Worm (Caenorhabditis elegans) whole organism, L3 larva: ENCODE results near the gene C45B11.2.

ENCODE experiments used
- R02D3.7 ChIP-seq: fragments of 150-350 bp; optimal IDR thresholded peaks from 2 replicates; lab custom pipeline; 2014; ENCODE audit warnings: missing biosample characterization, missing genetic modification characterization
- ZK546.5 ChIP-seq: sonication (generic microtip); optimal IDR thresholded peaks from 2 replicates; lab custom pipeline; 2017; ENCODE audit warnings: missing biosample characterization, missing genetic modification characterization
- aly-2 ChIP-seq: fragments of 150-350 bp; optimal IDR thresholded peaks from 2 replicates; lab custom pipeline; 2014; ENCODE audit warnings: missing biosample characterization, missing genetic modification characterization
- ceh-16 ChIP-seq: sonication (generic microtip); optimal IDR thresholded peaks from 2 replicates; lab custom pipeline; 2017; ENCODE audit warnings: missing biosample characterization, missing genetic modification characterization
- ceh-82 ChIP-seq: fragments of 150-350 bp; optimal IDR thresholded peaks from 2 replicates; lab custom pipeline; 2014; ENCODE audit warnings: missing biosample characterization, missing genetic modification characterization
- daf-12 ChIP-seq: fragments of 150-350 bp; optimal IDR thresholded peaks from 2 replicates; lab custom pipeline; 2014; ENCODE audit warnings: missing biosample characterization, missing genetic modification reagents, missing genetic modification characterization
- egl-5 ChIP-seq: fragments of 150-350 bp; optimal IDR thresholded peaks from 2 replicates; lab custom pipeline; 2017; ENCODE audit warnings: missing biosample characterization, missing genetic modification reagents, missing genetic modification characterization, inconsistent platforms
- elt-1 ChIP-seq: fragments of 150-350 bp; optimal IDR thresholded peaks from 2 replicates; lab custom pipeline; 2014; ENCODE audit warnings: missing biosample characterization, missing genetic modification characterization
- elt-2 ChIP-seq: sonication (generic microtip); optimal IDR thresholded peaks from 2 replicates; lab custom pipeline; 2016; ENCODE audit warnings: missing genetic modification reagents, mild to moderate bottlenecking, missing genetic modification characterization, missing compliant biosample characterization
- elt-3 ChIP-seq, 3 experiments: fragments of 150-350 bp in 1 of 3; sonication (generic microtip) in 2 of 3; optimal IDR thresholded peaks; 2 replicates in 2 of 3; 4 replicates in 1 of 3; lab custom pipeline; 2014 to 2017; ENCODE audit warnings: missing biosample characterization in 3 of 3, missing genetic modification characterization in 3 of 3
- eor-1 ChIP-seq, 2 experiments: fragments of 150-350 bp; optimal IDR thresholded peaks; 2 replicates each; lab custom pipeline; 2014 to 2018; ENCODE audit warnings: missing biosample characterization in 2 of 2, missing genetic modification characterization in 2 of 2
- fkh-2 ChIP-seq: fragments of 150-350 bp; optimal IDR thresholded peaks from 2 replicates; lab custom pipeline; 2014; ENCODE audit warnings: missing biosample characterization, missing genetic modification reagents, missing genetic modification characterization
- fos-1 ChIP-seq: fragments of 150-350 bp; optimal IDR thresholded peaks from 2 replicates; lab custom pipeline; 2014; ENCODE audit warnings: missing biosample characterization, missing genetic modification characterization
- hmg-11 ChIP-seq: sonication (generic microtip); optimal IDR thresholded peaks from 2 replicates; lab custom pipeline; 2016; ENCODE audit warnings: missing genetic modification characterization, missing compliant biosample characterization
- jun-1 ChIP-seq: fragments of 150-350 bp; optimal IDR thresholded peaks from 2 replicates; lab custom pipeline; 2014; ENCODE audit warnings: missing biosample characterization, missing genetic modification reagents, missing genetic modification characterization
- lin-15B ChIP-seq: fragments of 150-350 bp; optimal IDR thresholded peaks from 2 replicates; lab custom pipeline; 2014; ENCODE audit warnings: missing biosample characterization, missing genetic modification characterization
- mdl-1 ChIP-seq: fragments of 150-350 bp; optimal IDR thresholded peaks from 2 replicates; lab custom pipeline; 2014; ENCODE audit warnings: missing biosample characterization, missing genetic modification characterization
- mml-1 ChIP-seq: fragments of 150-350 bp; sonication (generic microtip); optimal IDR thresholded peaks from 3 replicates; lab custom pipeline; 2014; ENCODE audit warnings: missing biosample characterization, missing genetic modification characterization
- nfya-1 ChIP-seq: sonication (generic microtip); optimal IDR thresholded peaks from 2 replicates; lab custom pipeline; 2017; ENCODE audit warnings: missing genetic modification characterization, mild to moderate bottlenecking, missing compliant biosample characterization, antibody characterized with exemption, moderate library complexity; ENCODE audit not compliant: insufficient read depth
- nhr-11 ChIP-seq: fragments of 150-350 bp; optimal IDR thresholded peaks from 2 replicates; lab custom pipeline; 2014; ENCODE audit warnings: missing biosample characterization, missing genetic modification characterization
- nhr-23 ChIP-seq: fragments of 150-350 bp; optimal IDR thresholded peaks from 2 replicates; lab custom pipeline; 2014; ENCODE audit warnings: missing biosample characterization, missing genetic modification reagents, missing genetic modification characterization
- nhr-237 ChIP-seq: fragments of 150-350 bp; optimal IDR thresholded peaks from 2 replicates; lab custom pipeline; 2014; ENCODE audit warnings: missing biosample characterization, missing genetic modification characterization
- nhr-28 ChIP-seq: fragments of 150-350 bp; optimal IDR thresholded peaks from 2 replicates; lab custom pipeline; 2014; ENCODE audit warnings: missing biosample characterization, missing genetic modification characterization
- nhr-67 ChIP-seq: fragments of 150-350 bp; optimal IDR thresholded peaks from 2 replicates; lab custom pipeline; 2014; ENCODE audit warnings: missing biosample characterization, missing genetic modification characterization
- nhr-76 ChIP-seq: fragments of 150-350 bp; sonication (generic microtip); optimal IDR thresholded peaks from 5 replicates; lab custom pipeline; 2014; ENCODE audit warnings: missing biosample characterization, missing genetic modification characterization
- pha-4 ChIP-seq: fragments of 150-350 bp; optimal IDR thresholded peaks from 2 replicates; lab custom pipeline; 2014; ENCODE audit warnings: missing biosample characterization, missing genetic modification reagents, missing genetic modification characterization
- pqm-1 ChIP-seq: fragments of 150-350 bp; optimal IDR thresholded peaks from 2 replicates; lab custom pipeline; 2017; ENCODE audit warnings: missing biosample characterization, missing genetic modification characterization, inconsistent platforms
- sea-2 ChIP-seq: fragments of 150-350 bp; sonication (generic microtip); optimal IDR thresholded peaks from 4 replicates; lab custom pipeline; 2014; ENCODE audit warnings: missing biosample characterization, missing genetic modification reagents, missing genetic modification characterization
- skn-1 ChIP-seq: fragments of 150-350 bp; optimal IDR thresholded peaks from 2 replicates; lab custom pipeline; 2014; ENCODE audit warnings: missing biosample characterization, missing genetic modification characterization
- tbx-2 ChIP-seq: sonication (generic microtip); optimal IDR thresholded peaks from 2 replicates; lab custom pipeline; 2016; ENCODE audit warnings: mild to moderate bottlenecking, missing genetic modification characterization, missing compliant biosample characterization
- unc-39 ChIP-seq: sonication (generic microtip); optimal IDR thresholded peaks from 4 replicates; lab custom pipeline; 2017; ENCODE audit warnings: missing biosample characterization, missing genetic modification characterization
- zag-1 ChIP-seq: fragments of 150-350 bp; optimal IDR thresholded peaks from 2 replicates; lab custom pipeline; 2014; ENCODE audit warnings: missing biosample characterization, missing genetic modification characterization
- ztf-11 ChIP-seq: fragments of 150-350 bp; optimal IDR thresholded peaks from 2 replicates; lab custom pipeline; 2014; ENCODE audit warnings: missing biosample characterization, missing genetic modification characterization

Gene C45B11.2

ce11 chrV:11013179-11013578 is 29.3 kb upstream of the C45B11.2 start:
- no peak for TF ChIP-seq nhr-76 (tag; lab: Kevin White, UChicago)
- no peak for TF ChIP-seq zag-1 (tag; lab: Kevin White, UChicago)
- no peak for TF ChIP-seq eor-1 (tag; optimal IDR thresholded peaks at IDR 0.05; lab: Kevin White, UChicago)
- no peak for TF ChIP-seq skn-1 (tag; lab: Kevin White, UChicago)
- no peak for TF ChIP-seq elt-3 (tag; optimal IDR thresholded peaks at IDR 0.05; lab: Kevin White, UChicago)
- TF ChIP-seq fkh-2 (tag; lab: Kevin White, UChicago), result no peak
- TF ChIP-seq ceh-82 (tag; lab: Kevin White, UChicago), result no peak
- no peak for TF ChIP-seq nhr-23
- no peak for TF ChIP-seq tbx-2 (tag; lab: Kevin White, UChicago)
- no peak for TF ChIP-seq jun-1 (tag; lab: Kevin White, UChicago)
- TF ChIP-seq egl-5, result no peak
- no peak for TF ChIP-seq elt-2 (tag; lab: Kevin White, UChicago)

ce11 chrV:11014758-11015157 is 27.8 kb upstream of the C45B11.2 start:
- TF ChIP-seq aly-2 (tag; lab: Kevin White, UChicago), result no peak
- TF ChIP-seq ZK546.5 (tag; lab: Kevin White, UChicago), result no peak
- no peak for TF ChIP-seq lin-15B (tag; lab: Kevin White, UChicago)
- no peak for TF ChIP-seq R02D3.7 (tag; lab: Kevin White, UChicago)
- no peak for TF ChIP-seq ztf-11 (tag; lab: Kevin White, UChicago)
- no peak for TF ChIP-seq hmg-11 (tag; lab: Kevin White, UChicago)
- TF ChIP-seq zag-1 (tag; lab: Kevin White, UChicago), result no peak
- TF ChIP-seq, all 47 proteins: peak for 0

- TF ChIP-seq daf-12, result no peak
- no peak for TF ChIP-seq fkh-2 (tag; lab: Kevin White, UChicago)
- no peak for TF ChIP-seq pqm-1 (tag; lab: Kevin White, UChicago)
- no peak for TF ChIP-seq R02D3.7 (tag; lab: Kevin White, UChicago)
- no peak for TF ChIP-seq mml-1 (tag; lab: Kevin White, UChicago)
- TF ChIP-seq nhr-11 (tag; lab: Kevin White, UChicago), result no peak
- no peak for TF ChIP-seq unc-39 (tag; lab: Kevin White, UChicago)
- TF ChIP-seq nhr-67 (tag; lab: Kevin White, UChicago), result no peak
- TF ChIP-seq egl-5, result no peak
- TF ChIP-seq fos-1 (tag; lab: Kevin White, UChicago), result no peak
- no peak for TF ChIP-seq nhr-28 (tag; lab: Kevin White, UChicago)
- no peak for TF ChIP-seq elt-3 (tag; optimal IDR thresholded peaks at IDR 0.05; lab: Kevin White, UChicago)
- TF ChIP-seq mdl-1 (tag; lab: Kevin White, UChicago), result no peak
- TF ChIP-seq pha-4 (tag; lab: Kevin White, UChicago), result no peak
Measured at ce11 chrV:11016846-11017553, 25.5 kb upstream of the C45B11.2 start.

- no peak for TF ChIP-seq elt-1 (tag; lab: Kevin White, UChicago)
- no peak for TF ChIP-seq pqm-1 (tag; lab: Kevin White, UChicago)
- no peak for TF ChIP-seq sea-2 (GFP tag; lab: Kevin White, UChicago)
- TF ChIP-seq ztf-11 (tag; lab: Kevin White, UChicago), result no peak
- TF ChIP-seq nfya-1 (tag; lab: Kevin White, UChicago), result no peak
- TF ChIP-seq ceh-16 (tag; lab: Kevin White, UChicago), result no peak
Measured at ce11 chrV:11022817-11023216, 19.7 kb upstream of the C45B11.2 start, which contains the start of the genes C13G3.12 and hot-6. C13G3.12 (minus strand) TSS chrV:11022917. hot-6 (minus strand) TSS chrV:11022937.

- TF ChIP-seq pha-4 (tag; lab: Kevin White, UChicago), result no peak
- no peak for TF ChIP-seq nhr-237
- no peak for TF ChIP-seq ceh-16 (tag; lab: Kevin White, UChicago)
Measured at ce11 chrV:11027740-11028139, 14.8 kb upstream of the C45B11.2 start.
